Worm (Caenorhabditis elegans) whole organism, L1 larva: ENCODE data around the gene C50H2.4.
A peak's percentile ranks its signal among the peaks of the same experiment; 100 is the strongest.

ENCODE experiments used
- alr-1 ChIP-seq: fragments of 200-800 bp; sonication (Bioruptor generic); optimal IDR thresholded peaks from 2 replicates; lab custom pipeline; 2018; ENCODE audit warnings: borderline replicate concordance, mild to moderate bottlenecking, missing genetic modification characterization, missing compliant biosample characterization
- aly-2 ChIP-seq: fragments of 150-350 bp; optimal IDR thresholded peaks from 2 replicates; lab custom pipeline; 2014; ENCODE audit warnings: missing biosample characterization, missing genetic modification characterization
- blmp-1 ChIP-seq: fragments of 150-350 bp; optimal IDR thresholded peaks from 2 replicates; lab custom pipeline; 2014; ENCODE audit warnings: missing biosample characterization, missing genetic modification characterization
- ceh-82 ChIP-seq, 3 experiments: fragments of 150-350 bp in 1 of 3; sonication (generic microtip) in 2 of 3; optimal IDR thresholded peaks; 2 replicates each; lab custom pipeline; 2014 to 2017; ENCODE audit warnings: missing biosample characterization in 3 of 3, missing genetic modification characterization in 3 of 3
- ceh-90 ChIP-seq: sonication (generic microtip); optimal IDR thresholded peaks from 2 replicates; lab custom pipeline; 2016; ENCODE audit warnings: missing genetic modification characterization, missing compliant biosample characterization
- dpl-1 ChIP-seq, 3 experiments: fragments of 150-350 bp in 2 of 3; sonication (generic microtip) in 1 of 3; optimal IDR thresholded peaks; 2 replicates each; lab custom pipeline; 2014 to 2017; ENCODE audit warnings: missing biosample characterization in 3 of 3, missing genetic modification characterization in 3 of 3, missing genetic modification reagents in 3 of 3
- efl-1 ChIP-seq, 4 experiments: fragments of 150-350 bp; optimal IDR thresholded peaks in 3 of 4; peaks in 1 of 4; 1 replicate in 1 of 4; 2 replicates in 3 of 4; lab custom pipeline; 2014; ENCODE audit warnings: missing biosample characterization in 2 of 4, missing genetic modification characterization in 2 of 4, missing genetic modification reagents in 2 of 4
- egl-13 ChIP-seq: sonication (generic microtip); optimal IDR thresholded peaks from 2 replicates; lab custom pipeline; 2016; ENCODE audit warnings: missing genotype, missing genetic modification reagents, missing genetic modification characterization, missing compliant biosample characterization
- egl-27 ChIP-seq, 2 experiments: fragments of 150-350 bp in 1 of 2; sonication (generic microtip); optimal IDR thresholded peaks; 3 replicates each; lab custom pipeline; 2017 to 2018; ENCODE audit warnings: missing biosample characterization in 2 of 2, missing genetic modification characterization in 2 of 2, missing genetic modification reagents in 2 of 2
- elt-2 ChIP-seq: sonication (generic microtip); optimal IDR thresholded peaks from 2 replicates; lab custom pipeline; 2016; ENCODE audit warnings: missing genetic modification characterization, mild to moderate bottlenecking, inconsistent platforms, missing compliant biosample characterization, missing genetic modification reagents
- elt-3 ChIP-seq, 6 experiments: fragments of 150-350 bp in 1 of 6; sonication (generic microtip); optimal IDR thresholded peaks; 2 replicates each; lab custom pipeline; 2017 to 2018; ENCODE audit warnings: missing biosample characterization in 6 of 6, missing genetic modification characterization in 6 of 6, inconsistent platforms in 1 of 6
- fkh-8 ChIP-seq: sonication (generic microtip); optimal IDR thresholded peaks from 2 replicates; lab custom pipeline; 2016; ENCODE audit warnings: mild to moderate bottlenecking, missing genetic modification characterization, missing compliant biosample characterization
- fos-1 ChIP-seq: fragments of 150-350 bp; optimal IDR thresholded peaks from 2 replicates; lab custom pipeline; 2014; ENCODE audit warnings: missing biosample characterization, missing genetic modification characterization
- hlh-17 ChIP-seq: fragments of 200-800 bp; sonication (Bioruptor generic); optimal IDR thresholded peaks from 2 replicates; lab custom pipeline; 2018; ENCODE audit warnings: missing genetic modification characterization, mild to moderate bottlenecking, missing compliant biosample characterization, moderate library complexity, borderline replicate concordance
- hpl-2 ChIP-seq: fragments of 150-350 bp; optimal IDR thresholded peaks from 2 replicates; lab custom pipeline; 2014; ENCODE audit warnings: missing biosample characterization, missing genetic modification reagents, missing genetic modification characterization
- lin-35 ChIP-seq, 2 experiments: fragments of 150-350 bp; optimal IDR thresholded peaks; 2 replicates each; lab custom pipeline; 2014; ENCODE audit warnings: missing biosample characterization in 2 of 2, missing genetic modification characterization in 2 of 2, missing genetic modification reagents in 2 of 2
- lir-3 ChIP-seq: sonication (generic microtip); optimal IDR thresholded peaks from 2 replicates; lab custom pipeline; 2016; ENCODE audit warnings: mild to moderate bottlenecking, missing genetic modification characterization, moderate library complexity, missing compliant biosample characterization; ENCODE audit not compliant: poor library complexity
- lsy-2 ChIP-seq, 2 experiments: fragments of 150-350 bp; optimal IDR thresholded peaks; 2 replicates each; lab custom pipeline; 2014; ENCODE audit warnings: missing biosample characterization in 2 of 2, missing genetic modification characterization in 2 of 2
- mdl-1 ChIP-seq, 2 experiments: fragments of 150-350 bp; optimal IDR thresholded peaks; 2 replicates each; lab custom pipeline; 2014 to 2017; ENCODE audit warnings: missing biosample characterization in 2 of 2, missing genetic modification characterization in 2 of 2, inconsistent platforms in 1 of 2
- mef-2 ChIP-seq: fragments of 150-350 bp; optimal IDR thresholded peaks from 2 replicates; lab custom pipeline; 2014; ENCODE audit warnings: missing biosample characterization, missing genetic modification characterization
- nhr-20 ChIP-seq: sonication (generic microtip); optimal IDR thresholded peaks from 2 replicates; lab custom pipeline; 2016; ENCODE audit warnings: mild to moderate bottlenecking, missing genetic modification characterization, missing compliant biosample characterization
- nhr-28 ChIP-seq: fragments of 150-350 bp; optimal IDR thresholded peaks from 2 replicates; lab custom pipeline; 2014; ENCODE audit warnings: missing biosample characterization, missing genetic modification characterization
- nhr-77 ChIP-seq: fragments of 150-350 bp; optimal IDR thresholded peaks from 2 replicates; lab custom pipeline; 2014; ENCODE audit warnings: missing biosample characterization, missing genetic modification characterization
- nhr-84 ChIP-seq: sonication (generic microtip); optimal IDR thresholded peaks from 2 replicates; lab custom pipeline; 2017; ENCODE audit warnings: missing biosample characterization, missing genetic modification characterization
- nhr-90 ChIP-seq: sonication (generic microtip); optimal IDR thresholded peaks from 2 replicates; lab custom pipeline; 2016; ENCODE audit warnings: mild to moderate bottlenecking, missing genetic modification characterization, missing compliant biosample characterization; ENCODE audit not compliant: poor library complexity
- pax-3 ChIP-seq: fragments of 200-800 bp; sonication (Bioruptor generic); optimal IDR thresholded peaks from 2 replicates; lab custom pipeline; 2018; ENCODE audit warnings: mild to moderate bottlenecking, missing genetic modification characterization, moderate library complexity, missing compliant biosample characterization
- skn-1 ChIP-seq: fragments of 150-350 bp; optimal IDR thresholded peaks from 2 replicates; lab custom pipeline; 2014; ENCODE audit warnings: missing biosample characterization, missing genetic modification characterization
- sptf-1 ChIP-seq: fragments of 150-350 bp; optimal IDR thresholded peaks from 2 replicates; lab custom pipeline; 2014; ENCODE audit warnings: missing biosample characterization, missing genetic modification characterization
- sup-37 ChIP-seq: fragments of 200-800 bp; sonication (Bioruptor generic); optimal IDR thresholded peaks from 2 replicates; lab custom pipeline; 2018; ENCODE audit warnings: mild to moderate bottlenecking, missing genetic modification characterization, missing compliant biosample characterization
- tlp-1 ChIP-seq: fragments of 150-350 bp; optimal IDR thresholded peaks from 2 replicates; lab custom pipeline; 2014; ENCODE audit warnings: missing biosample characterization, missing genetic modification characterization
- unc-98 ChIP-seq: fragments of 200-800 bp; sonication (Bioruptor generic); IDR thresholded peaks from 2 replicates; pipeline ENCODE4 v1.3.6; 2022; ENCODE audit warnings: missing genetic modification characterization, missing compliant biosample characterization
- zip-4 ChIP-seq: fragments of 200-800 bp; sonication (Bioruptor generic); optimal IDR thresholded peaks from 2 replicates; lab custom pipeline; 2018; ENCODE audit warnings: mild to moderate bottlenecking, missing genetic modification characterization, moderate library complexity, missing compliant biosample characterization

C50H2.4 gene

DNA sequence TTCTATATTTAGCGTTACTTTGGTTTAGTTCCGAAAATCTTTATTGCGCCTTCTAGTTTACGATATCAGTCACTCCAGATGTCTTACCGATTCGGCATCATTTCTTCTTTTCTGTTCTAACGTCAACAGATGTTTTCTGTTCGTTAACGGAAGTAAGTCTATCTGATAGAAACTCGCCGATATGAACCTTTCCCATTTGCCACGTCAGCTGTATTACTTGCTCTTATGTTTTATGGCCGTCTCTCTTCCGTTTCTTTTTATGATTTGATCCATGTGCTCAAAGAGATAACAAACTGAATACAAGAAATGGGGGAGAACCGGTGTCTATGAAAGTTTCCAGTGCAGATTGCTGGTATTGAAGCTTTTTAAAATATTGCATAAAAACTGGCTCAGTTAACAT, 37.4 kb upstream of the C50H2.4 start, which contains the start of gene srab-26:
TSS of gene srab-26 (minus strand) at position 101 of the 400 bp plus-strand sequence.
- TF ChIP-seq fos-1 (tag; lab: Kevin White, UChicago) (no peak), nhr-28 (tag; lab: Kevin White, UChicago) (no peak), efl-1 (optimal IDR thresholded peaks at IDR 0.05; lab: Kevin White, UChicago) (no peak), efl-1 (GFP tag; optimal IDR thresholded peaks at IDR 0.05 in 1 of 2; lab: Kevin White, UChicago) (no peak), nhr-90 (no peak), nhr-77 (tag; lab: Kevin White, UChicago) (no peak), ceh-90 (no peak), lsy-2 (tag; optimal IDR thresholded peaks at IDR 0.05; lab: Kevin White, UChicago) (no peak)

DNA sequence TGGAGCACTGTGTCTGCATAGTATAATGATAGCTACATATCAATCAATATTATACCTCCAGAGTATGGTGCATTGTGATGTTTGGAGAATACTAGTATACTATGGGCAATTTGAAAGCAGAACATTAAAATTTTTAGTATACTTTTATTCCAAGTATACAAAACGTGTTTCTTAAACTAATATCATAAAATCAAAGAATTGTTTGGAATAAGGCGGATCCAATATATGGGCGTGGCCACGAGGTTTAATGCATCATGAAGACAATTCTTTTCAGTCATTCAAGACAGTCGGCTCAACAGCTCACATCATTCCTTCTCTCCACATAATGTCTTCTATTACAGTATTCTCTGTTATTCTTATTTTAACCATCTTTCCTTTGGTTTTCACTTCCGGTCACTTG, 36.9 kb upstream of the C50H2.4 start, which contains the start of gene sdz-31:
TSS of gene sdz-31 (plus strand) at position 301 of the 400 bp plus-strand sequence.
- TF ChIP-seq mdl-1 (tag; optimal IDR thresholded peaks at IDR 0.05; lab: Kevin White, UChicago) (no peak), hpl-2 (no peak), nhr-77 (tag; lab: Kevin White, UChicago) (no peak), mef-2 (no peak), pax-3 (no peak), elt-2 (tag; lab: Kevin White, UChicago) (no peak), elt-3 (tag; optimal IDR thresholded peaks at IDR 0.05; lab: Kevin White, UChicago) (no peak), tlp-1 (tag; lab: Kevin White, UChicago) (no peak), nhr-84 (tag; lab: Kevin White, UChicago) (no peak), dpl-1 (GFP tag; optimal IDR thresholded peaks at IDR 0.05; lab: Kevin White, UChicago) (no peak), efl-1 (optimal IDR thresholded peaks at IDR 0.05; lab: Kevin White, UChicago) (no peak), efl-1 (GFP tag; optimal IDR thresholded peaks at IDR 0.05 in 1 of 2; lab: Kevin White, UChicago) (no peak), blmp-1 (tag; lab: Kevin White, UChicago) (no peak), sptf-1 (tag; lab: Kevin White, UChicago) (no peak)

DNA sequence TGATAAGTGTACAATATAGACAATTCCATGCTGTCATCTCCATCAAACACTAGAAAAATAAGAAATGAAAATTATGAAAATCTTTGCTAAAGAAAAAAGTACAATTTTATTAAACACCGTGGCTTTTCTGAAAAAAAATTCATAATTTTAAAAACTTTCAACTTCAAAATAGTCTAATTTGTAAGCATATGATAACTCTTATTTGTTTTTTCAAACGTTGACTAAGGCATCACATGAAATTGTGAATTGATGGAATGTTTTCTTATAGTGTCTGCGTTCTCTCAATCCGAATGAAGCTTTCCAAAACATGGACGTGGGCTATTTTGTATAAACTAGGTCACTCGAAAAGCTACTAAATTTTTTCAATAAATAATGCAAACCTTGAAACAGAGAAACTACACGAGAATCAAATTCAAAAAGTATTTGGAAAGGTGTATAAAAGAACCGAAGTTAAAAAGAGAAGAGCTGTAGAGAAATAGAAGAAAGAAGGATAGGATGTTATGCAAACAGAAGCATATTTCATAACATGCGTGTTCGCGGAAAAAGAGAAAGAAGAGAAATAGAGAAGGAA, 30.8 kb upstream of the C50H2.4 start, which contains the start of gene clp-9:
TSS of gene clp-9 (minus strand) at position 51 of the 571 bp plus-strand sequence.
- TF ChIP-seq fkh-8 (tag; lab: Kevin White, UChicago) = peak; percentile 20
- TF ChIP-seq blmp-1 (tag; lab: Kevin White, UChicago) = peak; percentile 8
- no peak for TF ChIP-seq hlh-17 (GFP tag; lab: Kevin White, UChicago)
- no peak for TF ChIP-seq aly-2 (tag; lab: Kevin White, UChicago)
- TF ChIP-seq egl-13 (tag; lab: Kevin White, UChicago) = no peak
- no peak for TF ChIP-seq zip-4 (GFP tag; lab: Kevin White, UChicago)
- TF ChIP-seq alr-1 (tag; lab: Kevin White, UChicago) = no peak
- TF ChIP-seq efl-1 (optimal IDR thresholded peaks at IDR 0.05; lab: Kevin White, UChicago) = peak in 1 of 2 experiments; percentile 24
- no peak for TF ChIP-seq efl-1 (GFP tag; optimal IDR thresholded peaks at IDR 0.05 in 1 of 2; lab: Kevin White, UChicago)
- TF ChIP-seq mef-2 = no peak
- peak; percentile 22 for TF ChIP-seq skn-1 (tag; lab: Kevin White, UChicago)
- TF ChIP-seq ceh-82 (tag; optimal IDR thresholded peaks at IDR 0.05; lab: Kevin White, UChicago) = no peak

DNA sequence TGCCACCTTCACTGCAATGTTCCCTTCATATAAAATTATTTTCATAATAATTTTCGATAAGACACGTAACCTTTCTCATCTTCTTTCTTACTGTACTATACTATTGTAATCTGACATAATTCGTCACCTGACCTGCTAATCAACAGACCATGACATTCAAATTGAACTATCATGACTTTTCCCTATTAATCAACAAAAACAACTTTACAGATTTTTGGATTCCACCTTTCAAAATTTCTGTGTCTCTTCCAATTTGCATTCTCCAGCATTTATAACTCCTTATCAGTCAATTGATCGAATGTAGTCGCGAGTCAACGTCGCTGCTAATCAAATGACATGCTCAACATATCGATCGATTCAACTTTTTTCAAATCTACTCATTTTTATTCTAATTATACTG, 27.1 kb upstream of the C50H2.4 start, which contains the start of gene fshr-1:
TSS of gene fshr-1 (plus strand) at position 209 of the 400 bp plus-strand sequence.
- TF ChIP-seq nhr-20 (tag; lab: Kevin White, UChicago) (peak; percentile 5), lin-35 (GFP tag; optimal IDR thresholded peaks at IDR 0.05; lab: Kevin White, UChicago) (peak in 1 of 2 experiments; percentile 14), egl-27 (tag; optimal IDR thresholded peaks at IDR 0.05; lab: Kevin White, UChicago) (no peak), elt-2 (tag; lab: Kevin White, UChicago) (peak; percentile 64)

DNA sequence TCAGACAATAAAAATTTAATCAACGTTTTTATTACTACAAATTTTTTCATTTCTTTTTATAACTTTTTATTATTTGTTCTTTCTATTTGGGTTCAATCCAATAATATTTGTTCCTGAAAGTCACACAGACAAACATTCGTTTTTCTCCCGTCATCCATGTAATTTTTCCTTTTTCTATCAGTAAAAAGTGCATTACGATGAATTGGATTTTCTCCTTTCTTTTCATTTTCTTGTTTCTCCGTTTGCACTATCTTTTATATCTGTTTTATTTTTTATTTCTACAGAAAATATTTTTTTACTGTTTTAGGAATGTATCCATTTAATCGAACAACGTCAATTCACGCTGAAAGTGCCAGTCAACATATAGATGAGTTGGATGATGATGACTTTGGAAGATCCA, 17.5 kb upstream of the C50H2.4 start, which contains the start of gene egl-47:
TSS of gene egl-47 (plus strand) at position 301 of the 400 bp plus-strand sequence.
- no peak for TF ChIP-seq elt-3 (tag; optimal IDR thresholded peaks at IDR 0.05; lab: Kevin White, UChicago)
- TF ChIP-seq sup-37 = no peak
- no peak for TF ChIP-seq unc-98 (GFP tag; lab: Robert Waterston, UW)
- TF ChIP-seq lir-3 = no peak
